Fruit fly (Drosophila melanogaster) whole organism, embryonic: Measurements from ENCODE around the gene CG4914.
A peak's percentile ranks its signal among the peaks of the same experiment; 100 is the strongest.

Experiments
- Aef1 ChIP-seq: fragments of 200-800 bp; sonication (Bioruptor generic); IDR thresholded peaks from 3 replicates; pipeline ENCODE4 v1.3.6; 2022; ENCODE audit warnings: missing biosample characterization, missing genetic modification characterization
- Bdp1 ChIP-seq: fragments of 200-800 bp; sonication (Bioruptor generic); optimal IDR thresholded peaks from 3 replicates; lab custom pipeline; 2016; ENCODE audit warnings: missing biosample characterization, missing genetic modification characterization
- Bteb2 ChIP-seq: fragments of 200-800 bp; sonication (Bioruptor generic); optimal IDR thresholded peaks from 2 replicates; lab custom pipeline; 2016; ENCODE audit warnings: missing biosample characterization, missing genetic modification characterization
- CG10267 ChIP-seq: fragments of 200-800 bp; sonication (Bioruptor generic); optimal IDR thresholded peaks from 2 replicates; lab custom pipeline; 2018; ENCODE audit warnings: missing biosample characterization, mild to moderate bottlenecking, missing genetic modification characterization, moderate library complexity
- CG11093 ChIP-seq: fragments of 200-800 bp; sonication (Bioruptor generic); IDR thresholded peaks from 3 replicates; pipeline ENCODE4 v1.3.6; 2022; ENCODE audit warnings: missing biosample characterization, missing genetic modification characterization
- CG12769 ChIP-seq: fragments of 200-800 bp; sonication (Bioruptor generic); optimal IDR thresholded peaks from 2 replicates; lab custom pipeline; 2019; ENCODE audit warnings: missing biosample characterization, mild to moderate bottlenecking, missing genetic modification characterization, moderate library complexity
- CG14014 ChIP-seq: fragments of 200-800 bp; sonication (Bioruptor generic); IDR thresholded peaks from 2 replicates; pipeline ENCODE4 v1.3.6; 2022; ENCODE audit warnings: missing biosample characterization, missing genetic modification characterization
- CG15073 ChIP-seq: fragments of 200-800 bp; sonication (Bioruptor generic); optimal IDR thresholded peaks from 2 replicates; lab custom pipeline; 2016; ENCODE audit warnings: missing biosample characterization, missing genetic modification characterization
- CG1603 ChIP-seq: fragments of 200-800 bp; sonication (Bioruptor generic); optimal IDR thresholded peaks from 2 replicates; lab custom pipeline; 2019; ENCODE audit warnings: missing biosample characterization, mild to moderate bottlenecking, missing genetic modification characterization, moderate library complexity
- CG16815 ChIP-seq: fragments of 200-800 bp; sonication (Bioruptor generic); optimal IDR thresholded peaks from 3 replicates; lab custom pipeline; 2017; ENCODE audit warnings: missing biosample characterization, mild to moderate bottlenecking, missing genetic modification characterization
- CG2120 ChIP-seq: fragments of 200-800 bp; sonication (Bioruptor generic); optimal IDR thresholded peaks from 3 replicates; lab custom pipeline; 2016; ENCODE audit warnings: missing biosample characterization, missing genetic modification characterization
- CG30431 ChIP-seq: fragments of 200-800 bp; sonication (Bioruptor generic); optimal IDR thresholded peaks from 2 replicates; lab custom pipeline; 2017; ENCODE audit warnings: missing biosample characterization, missing genetic modification characterization
- CG34224 ChIP-seq: fragments of 200-800 bp; sonication (Bioruptor generic); IDR thresholded peaks from 3 replicates; pipeline ENCODE4 v1.3.6; 2022; ENCODE audit warnings: missing biosample characterization, missing genetic modification characterization; ENCODE audit not compliant: partially characterized antibody
- CG4282 ChIP-seq: fragments of 200-800 bp; sonication (Bioruptor generic); optimal IDR thresholded peaks from 2 replicates; lab custom pipeline; 2016; ENCODE audit warnings: missing biosample characterization, missing genetic modification characterization
- CG6254 ChIP-seq: fragments of 200-800 bp; sonication (Bioruptor generic); optimal IDR thresholded peaks from 3 replicates; lab custom pipeline; 2017; ENCODE audit warnings: mild to moderate bottlenecking, missing biosample characterization, missing genetic modification reagents, missing genetic modification characterization
- CG7556 ChIP-seq: fragments of 200-800 bp; sonication (Bioruptor generic); optimal IDR thresholded peaks from 2 replicates; lab custom pipeline; 2017; ENCODE audit warnings: missing biosample characterization, mild to moderate bottlenecking, missing genetic modification characterization
- CG7963 ChIP-seq: fragments of 200-800 bp; sonication (Bioruptor generic); IDR thresholded peaks from 3 replicates; pipeline ENCODE4 v1.3.6; 2022; ENCODE audit warnings: missing biosample characterization, missing genetic modification characterization; ENCODE audit not compliant: partially characterized antibody
- CG8359 ChIP-seq: fragments of 200-800 bp; sonication (Bioruptor generic); optimal IDR thresholded peaks from 2 replicates; lab custom pipeline; 2017; ENCODE audit warnings: missing biosample characterization, mild to moderate bottlenecking, missing genetic modification characterization, borderline replicate concordance
- CG8388 ChIP-seq: fragments of 200-800 bp; sonication (Bioruptor generic); optimal IDR thresholded peaks from 2 replicates; lab custom pipeline; 2019; ENCODE audit warnings: missing biosample characterization, mild to moderate bottlenecking, missing genetic modification characterization, moderate library complexity
- CG8765 ChIP-seq: fragments of 200-800 bp; sonication (Bioruptor generic); IDR thresholded peaks from 2 replicates; pipeline ENCODE4 v1.3.6; 2022; ENCODE audit warnings: missing biosample characterization, missing genetic modification characterization
- CG8924 ChIP-seq: fragments of 200-800 bp; optimal IDR thresholded peaks from 3 replicates; lab custom pipeline; 2019; ENCODE audit warnings: missing biosample characterization, mild to moderate bottlenecking, missing genetic modification characterization, moderate library complexity
- CG9215 ChIP-seq: fragments of 200-800 bp; sonication (Bioruptor generic); IDR thresholded peaks from 2 replicates; pipeline ENCODE4 v1.3.6; 2022; ENCODE audit warnings: missing biosample characterization, missing genetic modification characterization
- CG9727 ChIP-seq: fragments of 200-800 bp; sonication (Bioruptor generic); optimal IDR thresholded peaks from 3 replicates; lab custom pipeline; 2017; ENCODE audit warnings: missing biosample characterization, mild to moderate bottlenecking, missing genetic modification characterization
- CG9817 ChIP-seq: fragments of 200-800 bp; sonication (Bioruptor generic); optimal IDR thresholded peaks from 2 replicates; lab custom pipeline; 2018; ENCODE audit warnings: missing biosample characterization, mild to moderate bottlenecking, missing genetic modification characterization, moderate library complexity
- CG9932 ChIP-seq: fragments of 200-800 bp; sonication (Bioruptor generic); IDR thresholded peaks from 2 replicates; pipeline ENCODE4 v1.3.6; 2022; ENCODE audit warnings: missing biosample characterization, missing genetic modification characterization
- CrebB ChIP-seq: fragments of 200-800 bp; sonication (Bioruptor generic); optimal IDR thresholded peaks from 3 replicates; lab custom pipeline; 2018; ENCODE audit warnings: missing biosample characterization, mild to moderate bottlenecking, missing genetic modification characterization
- Dek ChIP-seq: fragments of 200-800 bp; sonication (Bioruptor generic); optimal IDR thresholded peaks from 3 replicates; lab custom pipeline; 2019; ENCODE audit warnings: missing biosample characterization, mild to moderate bottlenecking, missing genetic modification characterization, moderate library complexity
- HHEX ChIP-seq: fragments of 200-800 bp; sonication (Bioruptor generic); optimal IDR thresholded peaks from 3 replicates; lab custom pipeline; 2017; ENCODE audit warnings: missing biosample characterization, mild to moderate bottlenecking, missing genetic modification characterization, missing genetic modification reagents
- Hr78 ChIP-seq, 2 experiments: fragments of 200-800 bp in 1 of 2; fragments of >200 bp in 1 of 2; sonication (Bioruptor generic) in 1 of 2; optimal IDR thresholded peaks; 2 replicates each; lab custom pipeline; 2017 to 2019; ENCODE audit warnings: missing biosample characterization in 2 of 2, missing genetic modification characterization in 2 of 2, mild to moderate bottlenecking in 1 of 2, moderate library complexity in 1 of 2
- Scr ChIP-seq: fragments of 200-800 bp; sonication (Bioruptor generic); IDR thresholded peaks from 2 replicates; pipeline ENCODE4 v1.3.6; 2022; ENCODE audit warnings: missing biosample characterization, missing genetic modification characterization; ENCODE audit not compliant: partially characterized antibody
- Six4 ChIP-seq: fragments of 200-800 bp; sonication (Bioruptor generic); optimal IDR thresholded peaks from 2 replicates; lab custom pipeline; 2016; ENCODE audit warnings: missing biosample characterization, missing genetic modification characterization
- Sox100B ChIP-seq: fragments of 200-800 bp; sonication (Bioruptor generic); optimal IDR thresholded peaks from 3 replicates; lab custom pipeline; 2018; ENCODE audit warnings: missing biosample characterization, mild to moderate bottlenecking, missing genetic modification characterization
- Trl ChIP-seq, 3 experiments: fragments of >200 bp in 2 of 3; fragments of 200-800 bp in 1 of 3; sonication (Bioruptor generic) in 1 of 3; optimal IDR thresholded peaks; 2 replicates in 1 of 3; 3 replicates in 2 of 3; lab custom pipeline; 2016 to 2017; ENCODE audit warnings: missing biosample characterization in 1 of 3, missing genetic modification characterization in 1 of 3
- Vsx1 ChIP-seq: fragments of 200-800 bp; sonication (Bioruptor generic); optimal IDR thresholded peaks from 2 replicates; lab custom pipeline; 2017; ENCODE audit warnings: missing biosample characterization, mild to moderate bottlenecking, missing genetic modification characterization, missing genetic modification reagents
- amos ChIP-seq: fragments of 200-800 bp; sonication (Bioruptor generic); IDR thresholded peaks from 2 replicates; pipeline ENCODE4 v1.3.6; 2022; ENCODE audit warnings: missing biosample characterization, missing genetic modification characterization; ENCODE audit not compliant: partially characterized antibody
- da ChIP-seq: fragments of 200-800 bp; sonication (Bioruptor generic); optimal IDR thresholded peaks from 2 replicates; lab custom pipeline; 2016; ENCODE audit warnings: missing biosample characterization, missing genetic modification characterization
- disco-r ChIP-seq: fragments of 200-800 bp; sonication (Bioruptor generic); optimal IDR thresholded peaks from 2 replicates; lab custom pipeline; 2016; ENCODE audit warnings: missing biosample characterization, missing genetic modification characterization
- ems ChIP-seq: fragments of 200-800 bp; sonication (Bioruptor generic); optimal IDR thresholded peaks from 3 replicates; lab custom pipeline; 2016; ENCODE audit warnings: missing biosample characterization, missing genetic modification characterization
- kah ChIP-seq: fragments of 200-800 bp; sonication (Bioruptor generic); optimal IDR thresholded peaks from 2 replicates; lab custom pipeline; 2018; ENCODE audit warnings: missing biosample characterization, mild to moderate bottlenecking, missing genetic modification characterization
- pan ChIP-seq, 4 experiments: fragments of >200 bp in 3 of 4; fragments of 200-800 bp in 1 of 4; sonication (Bioruptor generic) in 1 of 4; optimal IDR thresholded peaks in 3 of 4; IDR thresholded peaks in 1 of 4; 2 replicates each; pipeline versions ENCODE4 v1.3.6 to Lab custom; 2017 to 2022; ENCODE audit warnings: missing biosample characterization in 2 of 4, missing genetic modification characterization in 2 of 4, mixed read lengths in 1 of 4
- phol ChIP-seq: fragments of 200-800 bp; sonication (Bioruptor generic); optimal IDR thresholded peaks from 3 replicates; lab custom pipeline; 2018; ENCODE audit warnings: missing biosample characterization, mild to moderate bottlenecking, missing genetic modification characterization, moderate library complexity
- pzg ChIP-seq: fragments of 200-800 bp; sonication (Bioruptor generic); optimal IDR thresholded peaks from 3 replicates; lab custom pipeline; 2018; ENCODE audit warnings: missing biosample characterization, mild to moderate bottlenecking, missing genetic modification characterization, moderate library complexity
- sima ChIP-seq: fragments of 200-800 bp; sonication (Bioruptor generic); optimal IDR thresholded peaks from 2 replicates; lab custom pipeline; 2016; ENCODE audit warnings: missing biosample characterization, missing genetic modification characterization
- tup ChIP-seq: fragments of 200-800 bp; sonication (Bioruptor generic); optimal IDR thresholded peaks from 2 replicates; lab custom pipeline; 2016; ENCODE audit warnings: missing biosample characterization, mild to moderate bottlenecking, missing genetic modification characterization, moderate library complexity
- unc-4 ChIP-seq: fragments of 200-800 bp; sonication (Bioruptor generic); IDR thresholded peaks from 2 replicates; pipeline ENCODE4 v1.3.6; 2022; ENCODE audit warnings: missing biosample characterization, missing genetic modification characterization; ENCODE audit not compliant: partially characterized antibody
- wor ChIP-seq: fragments of 200-800 bp; sonication (Bioruptor generic); IDR thresholded peaks from 2 replicates; pipeline ENCODE4 v1.3.6; 2022; ENCODE audit warnings: missing biosample characterization, missing genetic modification characterization
- zf30C ChIP-seq: fragments of 200-800 bp; sonication (Bioruptor generic); optimal IDR thresholded peaks from 3 replicates; lab custom pipeline; 2018; ENCODE audit warnings: missing biosample characterization, mild to moderate bottlenecking, missing genetic modification characterization

CG4914 gene

DNA sequence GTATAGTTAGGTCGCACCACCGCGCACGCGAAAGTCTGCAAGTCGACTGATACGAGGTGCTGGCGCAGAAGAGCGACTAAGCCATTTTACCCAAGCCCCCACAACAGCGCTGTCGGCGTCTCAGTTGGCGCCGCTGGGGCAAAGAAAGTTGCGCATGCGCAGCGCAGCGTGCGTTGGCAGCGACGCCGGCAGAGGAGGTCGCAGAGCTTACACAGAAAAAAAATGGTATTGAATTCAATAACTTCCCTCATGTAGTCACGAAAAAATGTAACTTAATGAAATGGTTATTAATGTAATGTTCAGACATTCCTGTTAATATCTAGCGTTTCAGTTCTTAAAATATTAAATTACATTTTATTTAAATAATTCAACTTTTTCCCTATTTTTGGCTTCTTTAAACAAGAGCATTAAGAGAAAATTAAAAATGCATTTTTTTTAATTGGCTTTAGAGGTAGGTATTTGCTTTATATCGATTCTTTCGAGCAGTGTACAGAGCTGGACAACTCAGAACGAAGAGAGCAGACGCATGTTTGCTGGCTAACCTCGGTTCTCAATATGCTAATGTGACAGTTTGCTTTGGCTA lies at the start of gene CG4914 (continued):
- TF ChIP-seq HHEX (GFP tag; lab: Kevin White, UChicago) (peak; percentile 55), Aef1 (peak; percentile 40; the same call in 1 of the 3 replicates), wor (GFP tag; lab: Robert Waterston, UW) (no peak), Vsx1 (GFP tag; lab: Kevin White, UChicago) (peak; percentile 42), CG12769 (tag; lab: Kevin White, UChicago) (no peak), kah (GFP tag; lab: Kevin White, UChicago) (peak; percentile 28), Sox100B (GFP tag; lab: Kevin White, UChicago) (peak; percentile 81), CG34224 (GFP tag; lab: Robert Waterston, UW) (no peak), CG11093 (peak; percentile 68; the same call in 2 of the 3 replicates), CG16815 (peak; percentile 85), CG8765 (GFP tag; lab: Robert Waterston, UW) (peak; percentile 26; the same call in 1 of the 2 replicates), CG15073 (GFP tag; lab: Kevin White, UChicago) (no peak), disco-r (no peak), Scr (no peak), Six4 (GFP tag; lab: Kevin White, UChicago) (peak; percentile 73), CG8388 (GFP tag; lab: Kevin White, UChicago) (peak; percentile 88), amos (GFP tag; lab: Robert Waterston, UW) (no peak), Hr78 (GFP tag; optimal IDR thresholded peaks at IDR 0.05; lab: Kevin White, UChicago) (peak in 1 of 2 experiments; percentile 77), CG7963 (no peak), CG1603 (peak; percentile 12), CG8359 (GFP tag; lab: Kevin White, UChicago) (peak; percentile 35), da (GFP tag; lab: Kevin White, UChicago) (no peak), Bteb2 (GFP tag; lab: Kevin White, UChicago) (peak; percentile 42), CG9817 (tag; lab: Kevin White, UChicago) (peak; percentile 34), Bdp1 (GFP tag; lab: Kevin White, UChicago) (no peak), sima (GFP tag; lab: Kevin White, UChicago) (no peak), CG8924 (tag; lab: Kevin White, UChicago) (peak; percentile 80), zf30C (GFP tag; lab: Kevin White, UChicago) (peak; percentile 50), pan (optimal IDR thresholded peaks at IDR 0.05; lab: Kevin White, UChicago) (no peak), pan (GFP tag; optimal IDR thresholded peaks at IDR 0.05 in 1 of 2, IDR thresholded peaks at IDR 0.05 in 1 of 2) (peak in 1 of 2 experiments; percentile 52), Dek (tag; lab: Kevin White, UChicago) (peak; percentile 10), unc-4 (GFP tag; lab: Robert Waterston, UW) (no peak), CrebB (peak; percentile 4), CG30431 (peak; percentile 66), CG6254 (peak; percentile 74), CG2120 (GFP tag; lab: Kevin White, UChicago) (peak; percentile 56), Trl (optimal IDR thresholded peaks at IDR 0.05; lab: Kevin White, UChicago) (no peak), Trl (GFP tag; optimal IDR thresholded peaks at IDR 0.05; lab: Kevin White, UChicago) (no peak), CG9727 (GFP tag; lab: Kevin White, UChicago) (peak; percentile 86), CG7556 (peak; percentile 88), tup (GFP tag; lab: Kevin White, UChicago) (no peak), ems (GFP tag; lab: Kevin White, UChicago) (peak; percentile 14), CG14014 (peak; percentile 61), pzg (no peak), CG4282 (GFP tag; lab: Kevin White, UChicago) (no peak), phol (tag; lab: Kevin White, UChicago) (peak; percentile 91), CG9215 (peak; percentile 60), CG9932 (GFP tag; lab: Robert Waterston, UW) (peak; percentile 37; the same call in 1 of the 2 replicates), CG10267 (tag; lab: Kevin White, UChicago) (peak; percentile 81)
